Fruit fly (Drosophila melanogaster) whole organism, prepupa: ENCODE results near the gene tll.
A peak's percentile ranks its signal among the peaks of the same experiment; 100 is the strongest.

Experiments used
- CG4318 ChIP-seq: fragments of 200-800 bp; sonication (Bioruptor generic); optimal IDR thresholded peaks from 3 replicates; lab custom pipeline; 2017; ENCODE audit warnings: missing biosample characterization, mild to moderate bottlenecking, missing genetic modification characterization
- Eip78C ChIP-seq: fragments of 200-800 bp; sonication (Bioruptor generic); peaks from one replicate; lab custom pipeline; 2016; ENCODE audit warnings: missing biosample characterization, missing genetic modification characterization
- Lpt ChIP-seq: fragments of 200-800 bp; sonication (Bioruptor generic); optimal IDR thresholded peaks from 3 replicates; lab custom pipeline; 2016; ENCODE audit warnings: missing biosample characterization, missing genetic modification characterization
- OdsH ChIP-seq: fragments of 200-800 bp; sonication (Bioruptor generic); optimal IDR thresholded peaks from 3 replicates; lab custom pipeline; 2016; ENCODE audit warnings: missing biosample characterization, missing genetic modification characterization
- Sox102F ChIP-seq: fragments of 200-800 bp; sonication (Bioruptor generic); optimal IDR thresholded peaks from 2 replicates; lab custom pipeline; 2016; ENCODE audit warnings: missing biosample characterization, mild to moderate bottlenecking, missing genetic modification characterization
- Sox15 ChIP-seq: fragments of 200-800 bp; sonication (Bioruptor generic); optimal IDR thresholded peaks from 3 replicates; lab custom pipeline; 2016; ENCODE audit warnings: missing biosample characterization, missing genetic modification characterization
- spab ChIP-seq: fragments of 200-800 bp; sonication (Bioruptor generic); optimal IDR thresholded peaks from 2 replicates; lab custom pipeline; 2017; ENCODE audit warnings: missing biosample characterization, mild to moderate bottlenecking, missing genetic modification characterization, missing genetic modification reagents

DNA sequence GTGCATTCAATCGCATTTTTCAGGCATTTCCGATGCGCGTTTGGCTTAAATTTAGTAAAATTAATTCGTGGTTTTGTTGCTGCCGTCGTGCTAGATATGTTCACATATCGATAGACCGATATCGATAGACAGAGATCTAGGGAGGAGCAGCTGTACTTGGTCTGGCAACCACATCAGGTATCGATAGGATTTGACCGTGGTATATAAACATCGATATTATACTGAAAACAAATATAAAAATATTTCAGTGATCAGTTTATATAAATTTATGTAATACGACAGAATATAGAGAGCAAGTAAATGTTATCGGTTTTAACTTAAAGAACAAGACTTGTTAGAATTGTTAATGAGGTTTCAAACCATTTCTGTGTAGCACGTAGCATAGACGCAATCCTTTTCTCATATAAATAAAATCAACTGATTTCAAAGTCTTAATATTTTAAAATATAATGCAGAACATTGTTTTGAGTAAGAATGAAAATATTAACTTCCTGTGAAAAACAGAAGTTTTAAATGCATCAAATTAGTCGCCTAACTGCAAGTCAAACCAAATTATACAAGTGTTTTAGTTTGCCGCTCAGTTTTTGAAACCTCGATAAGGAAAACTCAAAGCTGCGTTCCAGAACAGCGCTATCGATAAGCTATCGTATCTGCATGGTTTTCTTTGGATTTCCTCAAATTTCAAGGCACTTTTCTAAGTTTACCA, 45.5 kb upstream of the tll start, which contains the start of the genes wts and dj-1beta:
- TF ChIP-seq Sox15 (GFP tag; lab: Kevin White, UChicago) (no peak), Eip78C (peak; percentile 49), Sox102F (GFP tag; lab: Kevin White, UChicago) (no peak), Lpt (GFP tag; lab: Kevin White, UChicago) (no peak), OdsH (GFP tag; lab: Kevin White, UChicago) (no peak), CG4318 (GFP tag; lab: Kevin White, UChicago) (no peak), spab (GFP tag; lab: Kevin White, UChicago) (no peak)
